Worm (Caenorhabditis elegans) whole organism, L4 larva: ENCODE measurements around the gene inpp-1.

ENCODE experiments used
- ZK546.5 ChIP-seq, 2 experiments: sonication (generic microtip); optimal IDR thresholded peaks; 2 replicates each; lab custom pipeline; 2017; ENCODE audit warnings: missing biosample characterization in 2 of 2, missing genetic modification characterization in 2 of 2
- ama-1 ChIP-seq: fragments of 150-350 bp; optimal IDR thresholded peaks from 2 replicates; lab custom pipeline; 2014; ENCODE audit warnings: inconsistent platforms, mixed read lengths
- attf-4 ChIP-seq: sonication (generic microtip); optimal IDR thresholded peaks from 3 replicates; lab custom pipeline; 2017; ENCODE audit warnings: missing biosample characterization, missing genetic modification characterization
- ceh-82 ChIP-seq: sonication (generic microtip); optimal IDR thresholded peaks from 2 replicates; lab custom pipeline; 2017; ENCODE audit warnings: missing biosample characterization, missing genetic modification characterization
- egl-27 ChIP-seq: sonication (generic microtip); optimal IDR thresholded peaks from 3 replicates; lab custom pipeline; 2017; ENCODE audit warnings: missing biosample characterization, missing genetic modification reagents, missing genetic modification characterization
- lin-13 ChIP-seq: fragments of 150-350 bp; optimal IDR thresholded peaks from 2 replicates; lab custom pipeline; 2014; ENCODE audit warnings: missing biosample characterization, missing genetic modification reagents, missing genetic modification characterization
- lin-39 ChIP-seq: fragments of 150-350 bp; optimal IDR thresholded peaks from 2 replicates; lab custom pipeline; 2014; ENCODE audit warnings: missing biosample characterization, missing genetic modification reagents, missing genetic modification characterization
- nhr-237 ChIP-seq: sonication (generic microtip); optimal IDR thresholded peaks from 2 replicates; lab custom pipeline; 2017; ENCODE audit warnings: missing biosample characterization, missing genetic modification characterization
- nhr-25 ChIP-seq: sonication (generic microtip); optimal IDR thresholded peaks from 2 replicates; lab custom pipeline; 2017; ENCODE audit warnings: missing genetic modification characterization, mild to moderate bottlenecking, missing compliant biosample characterization, antibody characterized with exemption, moderate library complexity, borderline replicate concordance; ENCODE audit not compliant: insufficient read depth
- nhr-48 ChIP-seq: sonication (generic microtip); optimal IDR thresholded peaks from 2 replicates; lab custom pipeline; 2016; ENCODE audit warnings: mild to moderate bottlenecking, missing genetic modification characterization, missing compliant biosample characterization
- nhr-77 ChIP-seq: fragments of 150-350 bp; optimal IDR thresholded peaks from 2 replicates; lab custom pipeline; 2014; ENCODE audit warnings: missing biosample characterization, missing genetic modification characterization
- pha-4 ChIP-seq, 2 experiments: fragments of 150-350 bp in 1 of 2; fragments of 200-800 bp in 1 of 2; sonication (Bioruptor generic) in 1 of 2; IDR thresholded peaks in 1 of 2; optimal IDR thresholded peaks in 1 of 2; 2 replicates each; pipeline versions ENCODE4 v1.3.6 to Lab custom; 2014 to 2022; ENCODE audit warnings: missing genetic modification characterization in 2 of 2, missing genetic modification reagents in 2 of 2, missing biosample characterization in 1 of 2, missing compliant biosample characterization in 1 of 2
- php-3 ChIP-seq: fragments of 200-800 bp; sonication (Bioruptor generic); IDR thresholded peaks from 2 replicates; pipeline ENCODE4 v1.3.6; 2022; ENCODE audit warnings: missing genetic modification reagents, missing genetic modification characterization, missing compliant biosample characterization

DNA sequence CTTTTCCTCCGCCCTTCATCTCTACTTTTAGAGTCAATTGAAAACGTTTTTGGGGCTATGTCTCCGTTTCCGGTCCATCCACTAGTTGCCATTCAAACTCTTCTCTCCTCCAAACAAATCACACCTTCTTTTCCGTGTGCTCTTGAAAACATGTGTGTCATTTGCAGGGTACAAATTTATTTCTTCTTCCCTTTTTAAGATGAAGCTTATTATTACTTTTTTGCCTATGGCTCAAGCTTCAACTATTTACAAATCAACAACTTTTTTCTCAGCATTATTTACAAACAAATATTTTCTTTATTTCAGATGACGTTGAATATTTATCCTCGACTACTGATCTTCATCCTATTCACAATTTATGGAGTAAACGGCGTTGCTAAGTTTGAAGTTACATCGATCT, 29.2 kb downstream of the inpp-1 start, which contains the start of gene T25B9.3:
- TF ChIP-seq ZK546.5 (tag; optimal IDR thresholded peaks at IDR 0.05; lab: Kevin White, UChicago) (no peak), attf-4 (tag; lab: Kevin White, UChicago) (no peak), php-3 (GFP tag; lab: Robert Waterston, UW) (no peak), nhr-25 (tag; lab: Kevin White, UChicago) (no peak), pha-4 (GFP tag; IDR thresholded peaks at IDR 0.05; lab: Robert Waterston, UW) (no peak), pha-4 (tag; optimal IDR thresholded peaks at IDR 0.05; lab: Kevin White, UChicago) (no peak), ceh-82 (no peak), lin-13 (no peak), lin-39 (tag; lab: Kevin White, UChicago) (no peak), nhr-237 (tag; lab: Kevin White, UChicago) (no peak), ama-1 (no peak), nhr-48 (tag; lab: Kevin White, UChicago) (no peak), nhr-77 (tag; lab: Kevin White, UChicago) (no peak), egl-27 (tag; lab: Kevin White, UChicago) (no peak)
